Worm (Caenorhabditis elegans): ENCODE results near the gene mog-3.

DNA sequence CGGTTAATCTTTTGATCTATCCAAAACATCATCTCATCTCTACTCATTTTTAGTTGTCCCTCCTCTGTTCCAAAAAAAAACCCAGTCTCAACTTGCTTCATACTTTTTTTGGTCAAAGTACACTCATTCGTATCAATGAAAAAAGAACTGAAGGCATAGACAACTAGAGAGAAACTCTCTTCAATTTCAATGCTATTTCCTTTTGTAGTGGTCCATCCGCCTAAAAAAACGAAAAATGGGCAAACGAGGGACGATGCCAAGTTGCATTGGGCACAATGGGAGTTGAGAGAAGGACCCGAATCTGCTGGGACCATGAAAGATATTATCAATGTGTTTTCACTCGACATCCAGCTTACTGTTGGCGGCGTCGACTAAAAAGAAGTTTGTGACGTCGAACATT lies 28.2 kb upstream of the mog-3 start:
- TF ChIP-seq nhr-237 (tag; optimal IDR thresholded peaks at IDR 0.05) (no peak), pqm-1 (tag; optimal IDR thresholded peaks at IDR 0.05) (no peak), ztf-11 (tag; optimal IDR thresholded peaks at IDR 0.05) (no peak), C16A3.4 (tag; optimal IDR thresholded peaks at IDR 0.05) (no peak), unc-30 (tag; optimal IDR thresholded peaks at IDR 0.05) (no peak)
